Fruit fly (Drosophila melanogaster) whole organism, prepupa: ENCODE measurements around the gene Prosalpha6.

Source experiments
- CG16779 ChIP-seq: fragments of 200-800 bp; sonication (Bioruptor generic); optimal IDR thresholded peaks from 3 replicates; lab custom pipeline; 2017; ENCODE audit warnings: missing biosample characterization, mild to moderate bottlenecking, missing genetic modification characterization
- CG6276 ChIP-seq: fragments of 200-800 bp; sonication (Bioruptor generic); optimal IDR thresholded peaks from 2 replicates; lab custom pipeline; 2017; ENCODE audit warnings: missing biosample characterization, mild to moderate bottlenecking, missing genetic modification characterization
- CG9139 ChIP-seq: fragments of 200-800 bp; sonication (Bioruptor generic); optimal IDR thresholded peaks from 3 replicates; lab custom pipeline; 2017; ENCODE audit warnings: missing biosample characterization, mild to moderate bottlenecking, missing genetic modification characterization
- Eip75B ChIP-seq: fragments of 200-800 bp; sonication (Bioruptor generic); optimal IDR thresholded peaks from 3 replicates; lab custom pipeline; 2016; ENCODE audit warnings: missing biosample characterization, missing genetic modification characterization
- Ets21C ChIP-seq: fragments of 200-800 bp; sonication (Bioruptor generic); optimal IDR thresholded peaks from 3 replicates; lab custom pipeline; 2016; ENCODE audit warnings: missing biosample characterization, missing genetic modification characterization
- Gug ChIP-seq: fragments of 200-800 bp; sonication (Bioruptor generic); IDR thresholded peaks from 2 replicates; pipeline ENCODE4 v1.3.6; 2022; ENCODE audit warnings: missing biosample characterization, missing genetic modification characterization
- Lpt ChIP-seq: fragments of 200-800 bp; sonication (Bioruptor generic); optimal IDR thresholded peaks from 3 replicates; lab custom pipeline; 2016; ENCODE audit warnings: missing biosample characterization, missing genetic modification characterization
- OdsH ChIP-seq: fragments of 200-800 bp; sonication (Bioruptor generic); optimal IDR thresholded peaks from 3 replicates; lab custom pipeline; 2016; ENCODE audit warnings: missing biosample characterization, missing genetic modification characterization
- acj6 ChIP-seq: fragments of 200-800 bp; sonication (Bioruptor generic); optimal IDR thresholded peaks from 3 replicates; lab custom pipeline; 2016; ENCODE audit warnings: missing biosample characterization, missing genetic modification characterization
- fd59A ChIP-seq: fragments of 200-800 bp; sonication (Bioruptor generic); optimal IDR thresholded peaks from 2 replicates; lab custom pipeline; 2017; ENCODE audit warnings: missing biosample characterization, mild to moderate bottlenecking, missing genetic modification characterization, missing genetic modification reagents
- pdm3 ChIP-seq: fragments of 200-800 bp; sonication (Bioruptor generic); optimal IDR thresholded peaks from 3 replicates; lab custom pipeline; 2016; ENCODE audit warnings: missing biosample characterization, missing genetic modification characterization
- salr ChIP-seq, 2 experiments: fragments of 200-800 bp; sonication (Bioruptor generic); optimal IDR thresholded peaks; 3 replicates each; lab custom pipeline; 2016 to 2018; ENCODE audit warnings: missing biosample characterization in 2 of 2, missing genetic modification characterization in 2 of 2, mild to moderate bottlenecking in 1 of 2
- svp ChIP-seq: fragments of 200-800 bp; sonication (Bioruptor generic); peaks from one replicate; lab custom pipeline; 2016; ENCODE audit warnings: missing biosample characterization, missing genetic modification characterization
- topi ChIP-seq: fragments of 200-800 bp; sonication (Bioruptor generic); optimal IDR thresholded peaks from 3 replicates; lab custom pipeline; 2016; ENCODE audit warnings: missing biosample characterization, missing genetic modification characterization

- TF ChIP-seq fd59A (GFP tag; lab: Kevin White, UChicago) = no peak
- no peak for TF ChIP-seq salr (GFP tag; optimal IDR thresholded peaks at IDR 0.05; lab: Kevin White, UChicago)
- TF ChIP-seq Lpt (GFP tag; lab: Kevin White, UChicago) = no peak
- TF ChIP-seq Ets21C (GFP tag; lab: Kevin White, UChicago) = no peak
- no peak for TF ChIP-seq Eip75B (GFP tag; lab: Kevin White, UChicago)
- no peak for TF ChIP-seq OdsH
- no peak for TF ChIP-seq topi (GFP tag; lab: Kevin White, UChicago)
- no peak for TF ChIP-seq pdm3 (GFP tag; lab: Kevin White, UChicago)
- TF ChIP-seq Gug (GFP tag; lab: Robert Waterston, UW) = no peak
- TF ChIP-seq CG9139 (GFP tag; lab: Kevin White, UChicago) = no peak
- no peak for TF ChIP-seq CG16779 (tag; lab: Kevin White, UChicago)
- no peak for TF ChIP-seq svp (GFP tag; lab: Kevin White, UChicago)
- TF ChIP-seq acj6 (GFP tag; lab: Kevin White, UChicago) = no peak
- no peak for TF ChIP-seq CG6276
Observed at dm6 chr2L:10172402-10172801, 48.7 kb upstream of the Prosalpha6 start, which contains the start of gene CG13137.
